Worm (Caenorhabditis elegans) whole organism, young adult: ENCODE data around the gene chil-6.
"Not testable (repeated sequence)": the region's sequence is repeated elsewhere in the genome, so short reads cannot be mapped to it uniquely, and the experiment has no call there.

Experiments used
- F10E7.11 ChIP-seq: sonication (generic microtip); optimal IDR thresholded peaks from 2 replicates; lab custom pipeline; 2017; ENCODE audit warnings: mild to moderate bottlenecking, missing genetic modification characterization, moderate library complexity, missing compliant biosample characterization
- F23B12.7 ChIP-seq: sonication (generic microtip); optimal IDR thresholded peaks from 2 replicates; lab custom pipeline; 2017; ENCODE audit warnings: missing genetic modification characterization, mild to moderate bottlenecking, missing compliant biosample characterization, antibody characterized with exemption, moderate library complexity; ENCODE audit not compliant: insufficient read depth
- F37B4.10 ChIP-seq: fragments of 200-800 bp; sonication (Bioruptor generic); IDR thresholded peaks from 2 replicates; pipeline ENCODE4 v1.3.6; 2022; ENCODE audit warnings: missing genetic modification characterization, missing compliant biosample characterization
- F52B5.7 ChIP-seq: sonication (generic microtip); optimal IDR thresholded peaks from 2 replicates; lab custom pipeline; 2016; ENCODE audit warnings: mild to moderate bottlenecking, missing genetic modification characterization, missing compliant biosample characterization
- F57A8.1 ChIP-seq: fragments of 200-800 bp; sonication (Bioruptor generic); optimal IDR thresholded peaks from 2 replicates; lab custom pipeline; 2018; ENCODE audit warnings: mild to moderate bottlenecking, missing genetic modification characterization, moderate library complexity, missing compliant biosample characterization
- K11D2.4 ChIP-seq: fragments of 200-800 bp; sonication (Bioruptor generic); IDR thresholded peaks from 2 replicates; pipeline ENCODE4 v1.3.6; 2022; ENCODE audit warnings: missing genetic modification reagents, missing genetic modification characterization, missing compliant biosample characterization
- K12H6.12 ChIP-seq: fragments of 200-800 bp; sonication (Bioruptor generic); optimal IDR thresholded peaks from 2 replicates; lab custom pipeline; 2018; ENCODE audit warnings: mild to moderate bottlenecking, missing genetic modification characterization, missing compliant biosample characterization
- T07F8.4 ChIP-seq: sonication (generic microtip); optimal IDR thresholded peaks from 2 replicates; lab custom pipeline; 2016; ENCODE audit warnings: mild to moderate bottlenecking, missing genetic modification characterization, moderate library complexity, missing compliant biosample characterization
- aptf-2 ChIP-seq: fragments of 200-800 bp; sonication (Bioruptor generic); conservative IDR thresholded peaks from 2 replicates; pipeline ENCODE4 v1.3.6; 2022; ENCODE audit warnings: missing genetic modification reagents, missing genetic modification characterization, missing compliant biosample characterization
- atf-7 ChIP-seq: sonication (generic microtip); optimal IDR thresholded peaks from 2 replicates; lab custom pipeline; 2017; ENCODE audit warnings: mild to moderate bottlenecking, missing genetic modification characterization, missing compliant biosample characterization
- bed-1 ChIP-seq: fragments of 200-800 bp; sonication (Bioruptor generic); IDR thresholded peaks from 2 replicates; pipeline ENCODE4 v1.3.6; 2022; ENCODE audit warnings: missing genetic modification reagents, missing genetic modification characterization, missing compliant biosample characterization
- cebp-1 ChIP-seq, 2 experiments: fragments of 200-800 bp in 1 of 2; sonication (Bioruptor generic) in 1 of 2; sonication (generic microtip) in 1 of 2; IDR thresholded peaks in 1 of 2; optimal IDR thresholded peaks in 1 of 2; 2 replicates each; pipeline versions ENCODE4 v1.3.6 to Lab custom; 2017 to 2022; ENCODE audit warnings: missing compliant biosample characterization in 2 of 2, missing genetic modification characterization in 2 of 2, mild to moderate bottlenecking in 1 of 2, missing genetic modification reagents in 1 of 2, moderate library complexity in 1 of 2
- cebp-2 ChIP-seq: fragments of 200-800 bp; sonication (Bioruptor generic); IDR thresholded peaks from 2 replicates; pipeline ENCODE4 v1.3.6; 2022; ENCODE audit warnings: missing genetic modification characterization, missing compliant biosample characterization
- ceh-27 ChIP-seq: fragments of 200-800 bp; sonication (Bioruptor generic); optimal IDR thresholded peaks from 2 replicates; lab custom pipeline; 2018; ENCODE audit warnings: mild to moderate bottlenecking, missing genetic modification characterization, moderate library complexity, missing compliant biosample characterization
- ceh-79 ChIP-seq: sonication (generic microtip); optimal IDR thresholded peaks from 2 replicates; lab custom pipeline; 2017; ENCODE audit warnings: mild to moderate bottlenecking, missing genetic modification characterization, missing compliant biosample characterization
- ceh-91 ChIP-seq: fragments of 200-800 bp; sonication (Bioruptor generic); IDR thresholded peaks from 2 replicates; pipeline ENCODE4 v1.3.6; 2022; ENCODE audit warnings: missing genetic modification reagents, missing genetic modification characterization, missing compliant biosample characterization
- dpff-1 ChIP-seq: sonication (generic microtip); optimal IDR thresholded peaks from 2 replicates; lab custom pipeline; 2017; ENCODE audit warnings: mild to moderate bottlenecking, missing genetic modification characterization, missing compliant biosample characterization
- dpl-1 ChIP-seq: fragments of 150-350 bp; optimal IDR thresholded peaks from 2 replicates; lab custom pipeline; 2014; ENCODE audit warnings: missing biosample characterization, missing genetic modification reagents, missing genetic modification characterization
- ekl-4 ChIP-seq: fragments of 200-800 bp; sonication (Bioruptor generic); IDR thresholded peaks from 2 replicates; pipeline ENCODE4 v1.3.6; 2022; ENCODE audit warnings: missing genetic modification reagents, missing genetic modification characterization, missing compliant biosample characterization
- hsf-1 ChIP-seq: fragments of 200-800 bp; sonication (Bioruptor generic); IDR thresholded peaks from 2 replicates; pipeline ENCODE4 v1.3.6; 2022; ENCODE audit warnings: missing genetic modification reagents, missing genetic modification characterization, missing compliant biosample characterization
- lin-35 ChIP-seq, 3 experiments: fragments of 150-350 bp in 2 of 3; sonication (generic microtip) in 1 of 3; optimal IDR thresholded peaks; 2 replicates each; lab custom pipeline; 2014 to 2018; ENCODE audit warnings: missing biosample characterization in 3 of 3, missing genetic modification characterization in 3 of 3, missing genetic modification reagents in 3 of 3
- lin-40 ChIP-seq: sonication (generic microtip); optimal IDR thresholded peaks from 2 replicates; lab custom pipeline; 2016; ENCODE audit warnings: missing genetic modification characterization, mild to moderate bottlenecking, missing compliant biosample characterization, missing genotype, missing genetic modification reagents
- lir-1 ChIP-seq: fragments of 200-800 bp; sonication (Bioruptor generic); conservative IDR thresholded peaks from 2 replicates; pipeline ENCODE4 v1.3.6; 2022; ENCODE audit warnings: missing genetic modification reagents, missing genetic modification characterization, missing compliant biosample characterization
- lsl-1 ChIP-seq: fragments of 200-800 bp; sonication (Bioruptor generic); optimal IDR thresholded peaks from 2 replicates; lab custom pipeline; 2018; ENCODE audit warnings: mild to moderate bottlenecking, missing genetic modification characterization, moderate library complexity, missing compliant biosample characterization
- madf-10 ChIP-seq: sonication (generic microtip); optimal IDR thresholded peaks from 2 replicates; lab custom pipeline; 2016; ENCODE audit warnings: mild to moderate bottlenecking, missing genetic modification characterization, missing compliant biosample characterization
- madf-3 ChIP-seq: fragments of 200-800 bp; sonication (Bioruptor generic); IDR thresholded peaks from 2 replicates; pipeline ENCODE4 v1.3.6; 2022; ENCODE audit warnings: missing genetic modification reagents, missing genetic modification characterization, missing compliant biosample characterization
- mcd-1 ChIP-seq: fragments of 200-800 bp; sonication (Bioruptor generic); IDR thresholded peaks from 2 replicates; pipeline ENCODE4 v1.3.6; 2022; ENCODE audit warnings: missing genetic modification reagents, missing genetic modification characterization, missing compliant biosample characterization
- mel-28 ChIP-seq: sonication (generic microtip); optimal IDR thresholded peaks from 2 replicates; lab custom pipeline; 2016; ENCODE audit warnings: borderline replicate concordance, mild to moderate bottlenecking, missing genetic modification characterization, missing compliant biosample characterization
- pha-4 ChIP-seq: fragments of 150-350 bp; sonication (generic microtip); optimal IDR thresholded peaks from 2 replicates; lab custom pipeline; 2014; ENCODE audit warnings: missing biosample characterization, missing genetic modification reagents, missing genetic modification characterization
- somi-1 ChIP-seq: fragments of 200-800 bp; sonication (Bioruptor generic); optimal IDR thresholded peaks from 2 replicates; lab custom pipeline; 2018; ENCODE audit warnings: mild to moderate bottlenecking, missing genetic modification characterization, missing compliant biosample characterization
- tbx-9 ChIP-seq: sonication (generic microtip); optimal IDR thresholded peaks from 2 replicates; lab custom pipeline; 2016; ENCODE audit warnings: borderline replicate concordance, missing genetic modification characterization, inconsistent platforms, missing compliant biosample characterization
- xnd-1 ChIP-seq: sonication (generic microtip); optimal IDR thresholded peaks from 2 replicates; lab custom pipeline; 2016; ENCODE audit warnings: missing genotype, missing genetic modification reagents, missing genetic modification characterization, missing compliant biosample characterization
- ztf-25 ChIP-seq: fragments of 200-800 bp; sonication (Bioruptor generic); IDR thresholded peaks from 2 replicates; pipeline ENCODE4 v1.3.6; 2022; ENCODE audit warnings: missing genetic modification reagents, missing genetic modification characterization, missing compliant biosample characterization
- ztf-26 ChIP-seq: sonication (generic microtip); optimal IDR thresholded peaks from 2 replicates; lab custom pipeline; 2017; ENCODE audit warnings: missing genetic modification characterization, missing compliant biosample characterization

chil-6 gene

ce11 chrII:9866378-9866777, 8.7 kb upstream of the chil-6 start, which contains the start of gene chil-1:
chil-1 (minus strand) TSS chrII:9866478.
- not testable (repeated sequence) for TF ChIP-seq atf-7 (tag; lab: Kevin White, UChicago); F23B12.7 (tag; lab: Kevin White, UChicago); ceh-91 (GFP tag; lab: Robert Waterston, UW)

ce11 chrII:9862147-9862546, 4.5 kb upstream of the chil-6 start, which contains the start of gene C08H9.18:
C08H9.18 (minus strand) TSS chrII:9862247.
- TF ChIP-seq ztf-25 (GFP tag; lab: Robert Waterston, UW) (no peak), ztf-26 (tag; lab: Kevin White, UChicago) (no peak), mcd-1 (GFP tag; lab: Robert Waterston, UW) (no peak), hsf-1 (GFP tag; lab: Robert Waterston, UW) (no peak)
- TF ChIP-seq, all 124 proteins: peak for 0

ce11 chrII:9861394-9861793, 3.7 kb upstream of the chil-6 start, which contains the start of gene chil-3:
chil-3 (minus strand) TSS chrII:9861494.
- TF ChIP-seq tbx-9 = no peak
- TF ChIP-seq T07F8.4 (tag; lab: Kevin White, UChicago) = no peak
- no peak for TF ChIP-seq bed-1 (GFP tag; lab: Robert Waterston, UW)
- TF ChIP-seq cebp-1 (GFP tag; IDR thresholded peaks at IDR 0.05; lab: Robert Waterston, UW) = no peak
- TF ChIP-seq cebp-1 (tag; optimal IDR thresholded peaks at IDR 0.05; lab: Kevin White, UChicago) = no peak
- no peak for TF ChIP-seq hsf-1 (GFP tag; lab: Robert Waterston, UW)
- TF ChIP-seq ztf-25 (GFP tag; lab: Robert Waterston, UW) = no peak
- no peak for TF ChIP-seq F52B5.7 (tag; lab: Kevin White, UChicago)
- no peak for TF ChIP-seq lin-40 (tag; lab: Kevin White, UChicago)
- TF ChIP-seq madf-10 = no peak
- TF ChIP-seq aptf-2 (GFP tag; lab: Robert Waterston, UW) = no peak
- no peak for TF ChIP-seq mel-28 (tag; lab: Kevin White, UChicago)
- TF ChIP-seq pha-4 (tag; lab: Kevin White, UChicago) = no peak
- no peak for TF ChIP-seq ceh-79 (tag; lab: Kevin White, UChicago)
- TF ChIP-seq K12H6.12 (tag; lab: Kevin White, UChicago) = no peak
- TF ChIP-seq cebp-2 (GFP tag; lab: Robert Waterston, UW) = no peak
- no peak for TF ChIP-seq xnd-1
- TF ChIP-seq, all 124 proteins: peak for 0

- no peak for TF ChIP-seq dpl-1 (GFP tag; lab: Kevin White, UChicago)
- no peak for TF ChIP-seq ceh-27 (GFP tag; lab: Kevin White, UChicago)
- no peak for TF ChIP-seq cebp-1 (GFP tag; IDR thresholded peaks at IDR 0.05; lab: Robert Waterston, UW)
- no peak for TF ChIP-seq cebp-1 (tag; optimal IDR thresholded peaks at IDR 0.05; lab: Kevin White, UChicago)
- TF ChIP-seq dpff-1 (tag; lab: Kevin White, UChicago) = no peak
- TF ChIP-seq madf-3 (GFP tag; lab: Robert Waterston, UW) = no peak
- TF ChIP-seq K11D2.4 (GFP tag; lab: Robert Waterston, UW) = no peak
- no peak for TF ChIP-seq F10E7.11
- no peak for TF ChIP-seq somi-1 (GFP tag; lab: Kevin White, UChicago)
- TF ChIP-seq F57A8.1 = no peak
- TF ChIP-seq lin-35 (GFP tag; optimal IDR thresholded peaks at IDR 0.05; lab: Kevin White, UChicago) = no peak
- TF ChIP-seq F37B4.10 (GFP tag; lab: Robert Waterston, UW) = no peak
- no peak for TF ChIP-seq ekl-4 (GFP tag; lab: Robert Waterston, UW)
- no peak for TF ChIP-seq lir-1 (GFP tag; lab: Robert Waterston, UW)
- no peak for TF ChIP-seq lsl-1 (GFP tag; lab: Kevin White, UChicago)
These were observed 1.9 kb upstream of the chil-6 start, which contains the start of gene chil-5 for ce11 chrII:9859575-9859974. chil-5 (minus strand) TSS chrII:9859675.
